Fruit fly (Drosophila melanogaster): ENCODE measurements around the gene snf.

The snf gene

dm6 chrX:5329266-5329898, 20.3 kb downstream of the snf start, which contains the start of the genes CG3309 and XRCC1 (continued):
- TF ChIP-seq sens (GFP tag) (peak; percentile 73), CG6683 (GFP tag; optimal IDR thresholded peaks at IDR 0.05) (no peak), CG9817 (tag; optimal IDR thresholded peaks at IDR 0.05) (peak; percentile 54), CG31365 (tag; optimal IDR thresholded peaks at IDR 0.05) (no peak), CrebB (tag; optimal IDR thresholded peaks at IDR 0.05) (no peak), Spps (tag; optimal IDR thresholded peaks at IDR 0.05) (no peak), zen (tag; optimal IDR thresholded peaks at IDR 0.05) (peak; percentile 41), tll (GFP tag; optimal IDR thresholded peaks at IDR 0.05) (no peak), row (GFP tag; IDR thresholded peaks at IDR 0.05) (peak; percentile 93), CG8359 (GFP tag; optimal IDR thresholded peaks at IDR 0.05; ENCODE audit: borderline replicate concordance) (no peak), CG9876 (GFP tag; optimal IDR thresholded peaks at IDR 0.05) (no peak), rib (GFP tag; IDR thresholded peaks at IDR 0.05) (peak; percentile 46; the same call in 1 of the 2 replicates), knrl (GFP tag; IDR thresholded peaks at IDR 0.05; ENCODE audit: partially characterized antibody) (peak; percentile 91), da (GFP tag; optimal IDR thresholded peaks at IDR 0.05) (no peak), CG12219 (GFP tag; optimal IDR thresholded peaks at IDR 0.05) (no peak), CG12071 (GFP tag; optimal IDR thresholded peaks at IDR 0.05) (no peak), CG5245 (GFP tag; optimal IDR thresholded peaks at IDR 0.05) (no peak), HHEX (GFP tag; optimal IDR thresholded peaks at IDR 0.05) (peak; percentile 20), CG17612 (GFP tag; IDR thresholded peaks at IDR 0.05) (no peak), CG3847 (GFP tag; IDR thresholded peaks at IDR 0.05) (peak; percentile 54), toy (GFP tag; IDR thresholded peaks at IDR 0.05) (no peak), CG9215 (GFP tag; IDR thresholded peaks at IDR 0.05) (peak; percentile 49), ab (GFP tag; optimal IDR thresholded peaks at IDR 0.05) (no peak), Sox102F (GFP tag; optimal IDR thresholded peaks at IDR 0.05) (peak; percentile 57), Hsf (GFP tag; optimal IDR thresholded peaks at IDR 0.05) (peak; percentile 47), esg (GFP tag; conservative IDR thresholded peaks at IDR 0.05) (peak; percentile 44; the same call in 1 of the 2 replicates), Ets97D (GFP tag; optimal IDR thresholded peaks at IDR 0.05) (no peak), gt (GFP tag; IDR thresholded peaks at IDR 0.05) (peak; percentile 28; the same call in 1 of the 2 replicates), CG18764 (GFP tag; optimal IDR thresholded peaks at IDR 0.05) (no peak), repo (GFP tag; optimal IDR thresholded peaks at IDR 0.05) (no peak), inv (GFP tag; IDR thresholded peaks at IDR 0.05; ENCODE audit: partially characterized antibody) (peak; percentile 86), CG7839 (tag; optimal IDR thresholded peaks at IDR 0.05) (peak; percentile 47), onecut (GFP tag; IDR thresholded peaks at IDR 0.05) (no peak), tx (GFP tag; optimal IDR thresholded peaks at IDR 0.05) (no peak), ap (GFP tag; IDR thresholded peaks at IDR 0.05) (no peak), Ptx1 (GFP tag; IDR thresholded peaks at IDR 0.05) (peak; percentile 71), Dp (GFP tag; optimal IDR thresholded peaks at IDR 0.05) (peak; percentile 31), pb (GFP tag; optimal IDR thresholded peaks at IDR 0.05) (no peak), cg (GFP tag; optimal IDR thresholded peaks at IDR 0.05) (no peak), CG13894 (tag; optimal IDR thresholded peaks at IDR 0.05) (peak; percentile 54), CG3407 (GFP tag; optimal IDR thresholded peaks at IDR 0.05) (peak; percentile 7), Abd-B (GFP tag; optimal IDR thresholded peaks at IDR 0.05) (peak; percentile 34), chm (GFP tag; IDR thresholded peaks at IDR 0.05) (no peak), CG2116 (GFP tag; optimal IDR thresholded peaks at IDR 0.05) (peak; percentile 24), CG17385 (GFP tag; optimal IDR thresholded peaks at IDR 0.05) (peak; percentile 26), z (GFP tag; IDR thresholded peaks at IDR 0.05) (no peak), CG6854 (GFP tag; optimal IDR thresholded peaks at IDR 0.05) (no peak), pho (GFP tag; optimal IDR thresholded peaks at IDR 0.05) (no peak), jumu (GFP tag; optimal IDR thresholded peaks at IDR 0.05) (no peak), ken (GFP tag; IDR thresholded peaks at IDR 0.05) (peak; percentile 61; the same call in 2 of the 3 replicates)

Measured in whole organism, embryonic.